Fruit fly (Drosophila melanogaster): ENCODE data around the gene Axs.

DNA sequence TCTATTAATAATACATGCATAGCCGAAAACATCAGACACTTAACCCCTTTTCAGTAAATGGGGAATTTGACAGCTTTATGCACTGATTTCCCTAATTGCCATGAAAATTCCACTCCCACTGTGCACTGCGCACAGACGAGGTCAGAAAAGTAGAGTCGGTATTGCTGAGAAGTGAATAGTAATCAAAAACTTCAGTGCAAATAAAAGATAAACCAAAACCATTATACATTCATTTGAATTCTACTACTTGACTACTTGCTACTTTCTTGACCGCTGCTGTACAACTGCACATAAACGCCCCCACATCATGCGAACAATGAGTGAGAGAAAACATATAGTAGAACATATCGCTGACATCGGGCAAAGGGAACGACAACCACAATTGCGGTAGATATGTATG lies 7.7 kb upstream of the Axs start:
- TF ChIP-seq CG12605 (GFP tag; IDR thresholded peaks at IDR 0.05) (peak; percentile 87), EcR (GFP tag; optimal IDR thresholded peaks at IDR 0.05) (no peak), CG9948 (tag; optimal IDR thresholded peaks at IDR 0.05) (peak; percentile 61), CG17806 (tag; optimal IDR thresholded peaks at IDR 0.05) (peak; percentile 62), Pif1B (GFP tag; optimal IDR thresholded peaks at IDR 0.05) (peak; percentile 65), gl (tag; optimal IDR thresholded peaks at IDR 0.05) (peak; percentile 43), CG14655 (GFP tag; optimal IDR thresholded peaks at IDR 0.05) (peak; percentile 81)

Measured in whole organism, pupa.